Fruit fly (Drosophila melanogaster) whole organism, embryonic: ENCODE results near the gene Lcp65Ag1.
A peak's percentile ranks its signal among the peaks of the same experiment; 100 is the strongest.

Experiments used
- ATbp ChIP-seq: fragments of 200-800 bp; sonication (Bioruptor generic); optimal IDR thresholded peaks from 2 replicates; lab custom pipeline; 2017; ENCODE audit warnings: missing biosample characterization, mild to moderate bottlenecking, missing genetic modification characterization, missing genetic modification reagents
- Abd-B ChIP-seq: fragments of 200-800 bp; sonication (Bioruptor generic); optimal IDR thresholded peaks from 2 replicates; lab custom pipeline; 2018; ENCODE audit warnings: missing biosample characterization, mild to moderate bottlenecking, missing genetic modification characterization, moderate library complexity
- Bgb ChIP-seq: fragments of 200-800 bp; sonication (Bioruptor generic); IDR thresholded peaks from 2 replicates; pipeline ENCODE4 v1.3.6; 2022; ENCODE audit warnings: missing biosample characterization, missing genetic modification characterization; ENCODE audit not compliant: partially characterized antibody
- CG10267 ChIP-seq: fragments of 200-800 bp; sonication (Bioruptor generic); optimal IDR thresholded peaks from 2 replicates; lab custom pipeline; 2018; ENCODE audit warnings: missing biosample characterization, mild to moderate bottlenecking, missing genetic modification characterization, moderate library complexity
- CG10462 ChIP-seq: fragments of 200-800 bp; sonication (Bioruptor generic); optimal IDR thresholded peaks from 2 replicates; lab custom pipeline; 2016; ENCODE audit warnings: missing biosample characterization, missing genetic modification characterization
- CG10543 ChIP-seq: fragments of 200-800 bp; sonication (Bioruptor generic); optimal IDR thresholded peaks from 3 replicates; lab custom pipeline; 2017; ENCODE audit warnings: missing biosample characterization, mild to moderate bottlenecking, missing genetic modification characterization, moderate library complexity
- CG11695 ChIP-seq: fragments of 200-800 bp; sonication (Bioruptor generic); IDR thresholded peaks from 3 replicates; pipeline ENCODE4 v1.3.6; 2022; ENCODE audit warnings: missing biosample characterization, missing genetic modification characterization
- CG11723 ChIP-seq: fragments of 200-800 bp; sonication (Bioruptor generic); optimal IDR thresholded peaks from 2 replicates; lab custom pipeline; 2017; ENCODE audit warnings: missing biosample characterization, mild to moderate bottlenecking, missing genetic modification characterization
- CG12659 ChIP-seq: fragments of 200-800 bp; sonication (Bioruptor generic); optimal IDR thresholded peaks from 3 replicates; lab custom pipeline; 2017; ENCODE audit warnings: mild to moderate bottlenecking, missing biosample characterization, missing genetic modification reagents, missing genetic modification characterization
- CG14710 ChIP-seq: fragments of 200-800 bp; sonication (Bioruptor generic); optimal IDR thresholded peaks from 3 replicates; lab custom pipeline; 2019; ENCODE audit warnings: missing biosample characterization, mild to moderate bottlenecking, missing genetic modification characterization, moderate library complexity
- CG14860 ChIP-seq: fragments of 200-800 bp; sonication (Bioruptor generic); IDR thresholded peaks from 3 replicates; pipeline ENCODE4 v1.3.6; 2022; ENCODE audit warnings: missing biosample characterization, missing genetic modification characterization; ENCODE audit not compliant: partially characterized antibody
- CG16779 ChIP-seq: fragments of 200-800 bp; sonication (Bioruptor generic); IDR thresholded peaks from 2 replicates; pipeline ENCODE4 v1.3.6; 2022; ENCODE audit warnings: missing biosample characterization, missing genetic modification characterization
- CG17361 ChIP-seq: fragments of 200-800 bp; sonication (Bioruptor generic); IDR thresholded peaks from 3 replicates; pipeline ENCODE4 v1.3.6; 2022; ENCODE audit warnings: missing biosample characterization, missing genetic modification characterization
- CG18476 ChIP-seq: fragments of 200-800 bp; sonication (Bioruptor generic); optimal IDR thresholded peaks from 2 replicates; lab custom pipeline; 2016; ENCODE audit warnings: missing biosample characterization, mild to moderate bottlenecking, missing genetic modification characterization
- CG32532 ChIP-seq: fragments of 200-800 bp; sonication (Bioruptor generic); IDR thresholded peaks from 2 replicates; pipeline ENCODE4 v1.3.6; 2022; ENCODE audit warnings: missing biosample characterization, missing genetic modification characterization
- CG32772 ChIP-seq: fragments of 200-800 bp; sonication (Bioruptor generic); IDR thresholded peaks from 2 replicates; pipeline ENCODE4 v1.3.6; 2022; ENCODE audit warnings: missing biosample characterization, missing genetic modification characterization
- CG33557 ChIP-seq: fragments of 200-800 bp; sonication (Bioruptor generic); optimal IDR thresholded peaks from 2 replicates; lab custom pipeline; 2019; ENCODE audit warnings: missing biosample characterization, mild to moderate bottlenecking, missing genetic modification characterization, moderate library complexity
- CG3995 ChIP-seq: fragments of 200-800 bp; sonication (Bioruptor generic); optimal IDR thresholded peaks from 3 replicates; lab custom pipeline; 2016; ENCODE audit warnings: missing biosample characterization, missing genetic modification characterization
- CG4617 ChIP-seq: fragments of 200-800 bp; sonication (Bioruptor generic); optimal IDR thresholded peaks from 3 replicates; lab custom pipeline; 2016; ENCODE audit warnings: missing biosample characterization, missing genetic modification characterization, borderline replicate concordance
- CG6689 ChIP-seq: fragments of 200-800 bp; sonication (Bioruptor generic); IDR thresholded peaks from 2 replicates; pipeline ENCODE4 v1.3.6; 2022; ENCODE audit warnings: missing biosample characterization, missing genetic modification characterization
- CG6791 ChIP-seq: fragments of 200-800 bp; sonication (Bioruptor generic); IDR thresholded peaks from 3 replicates; pipeline ENCODE4 v1.3.6; 2022; ENCODE audit warnings: missing biosample characterization, missing genetic modification characterization; ENCODE audit not compliant: partially characterized antibody
- CG7556 ChIP-seq: fragments of 200-800 bp; sonication (Bioruptor generic); optimal IDR thresholded peaks from 2 replicates; lab custom pipeline; 2017; ENCODE audit warnings: missing biosample characterization, mild to moderate bottlenecking, missing genetic modification characterization
- CG7928 ChIP-seq: fragments of 200-800 bp; sonication (Bioruptor generic); optimal IDR thresholded peaks from 2 replicates; lab custom pipeline; 2017; ENCODE audit warnings: missing biosample characterization, mild to moderate bottlenecking, missing genetic modification characterization
- CG9876 ChIP-seq: fragments of 200-800 bp; sonication (Bioruptor generic); optimal IDR thresholded peaks from 2 replicates; lab custom pipeline; 2016; ENCODE audit warnings: missing biosample characterization, missing genetic modification characterization
- Chrac-16 ChIP-seq: fragments of 200-800 bp; sonication (Bioruptor generic); optimal IDR thresholded peaks from 3 replicates; lab custom pipeline; 2016; ENCODE audit warnings: missing biosample characterization, missing genetic modification characterization
- Deaf1 ChIP-seq: fragments of 200-800 bp; optimal IDR thresholded peaks from 3 replicates; lab custom pipeline; 2019; ENCODE audit warnings: missing biosample characterization, mild to moderate bottlenecking, missing genetic modification characterization, moderate library complexity
- Doc3 ChIP-seq: fragments of 200-800 bp; sonication (Bioruptor generic); IDR thresholded peaks from 3 replicates; pipeline ENCODE4 v1.3.6; 2022; ENCODE audit warnings: missing biosample characterization, missing genetic modification characterization; ENCODE audit not compliant: partially characterized antibody
- E2f1 ChIP-seq: fragments of 200-800 bp; sonication (Bioruptor generic); IDR thresholded peaks from 2 replicates; pipeline ENCODE4 v1.3.6; 2022; ENCODE audit warnings: missing biosample characterization, missing genetic modification characterization
- Eip74EF ChIP-seq, 2 experiments: fragments of 200-800 bp in 1 of 2; fragments of >200 bp in 1 of 2; sonication (Bioruptor generic) in 1 of 2; optimal IDR thresholded peaks; 2 replicates each; lab custom pipeline; 2017 to 2019; ENCODE audit warnings: missing biosample characterization in 2 of 2, missing genetic modification characterization in 2 of 2, mild to moderate bottlenecking in 1 of 2, moderate library complexity in 1 of 2
- HLHmδ ChIP-seq: fragments of 200-800 bp; sonication (Bioruptor generic); optimal IDR thresholded peaks from 2 replicates; lab custom pipeline; 2018; ENCODE audit warnings: missing biosample characterization, mild to moderate bottlenecking, missing genetic modification characterization, moderate library complexity
- Lhr ChIP-seq: fragments of 200-800 bp; sonication (Bioruptor generic); optimal IDR thresholded peaks from 3 replicates; lab custom pipeline; 2017; ENCODE audit warnings: mild to moderate bottlenecking, missing biosample characterization, missing genetic modification reagents, missing genetic modification characterization
- NFAT ChIP-seq: fragments of 200-800 bp; sonication (Bioruptor generic); IDR thresholded peaks from 2 replicates; pipeline ENCODE4 v1.3.6; 2022; ENCODE audit warnings: missing biosample characterization, missing genetic modification characterization
- NfI ChIP-seq: fragments of 200-800 bp; sonication (Bioruptor generic); optimal IDR thresholded peaks from 3 replicates; lab custom pipeline; 2018; ENCODE audit warnings: missing biosample characterization, mild to moderate bottlenecking, missing genetic modification characterization, moderate library complexity
- Ptx1 ChIP-seq: fragments of 200-800 bp; sonication (Bioruptor generic); IDR thresholded peaks from 2 replicates; pipeline ENCODE4 v1.3.6; 2022; ENCODE audit warnings: missing biosample characterization, missing genetic modification characterization
- Rfx ChIP-seq: fragments of 200-800 bp; sonication (Bioruptor generic); IDR thresholded peaks from 2 replicates; pipeline ENCODE4 v1.3.6; 2022; ENCODE audit warnings: missing biosample characterization, missing genetic modification characterization
- Vsx1 ChIP-seq: fragments of 200-800 bp; sonication (Bioruptor generic); optimal IDR thresholded peaks from 2 replicates; lab custom pipeline; 2017; ENCODE audit warnings: missing biosample characterization, mild to moderate bottlenecking, missing genetic modification characterization, missing genetic modification reagents
- aop ChIP-seq: fragments of 200-800 bp; sonication (Bioruptor generic); IDR thresholded peaks from 2 replicates; pipeline ENCODE4 v1.3.6; 2022; ENCODE audit warnings: missing biosample characterization, missing genetic modification characterization
- cas ChIP-seq: fragments of 200-800 bp; sonication (Bioruptor generic); IDR thresholded peaks from 2 replicates; pipeline ENCODE4 v1.3.6; 2022; ENCODE audit warnings: missing biosample characterization, missing genetic modification characterization
- eve ChIP-seq, 2 experiments: fragments of >200 bp; optimal IDR thresholded peaks; 2 replicates each; lab custom pipeline; 2017; ENCODE audit warnings: missing biosample characterization in 2 of 2, missing genetic modification characterization in 2 of 2
- gcm2 ChIP-seq: fragments of 200-800 bp; sonication (Bioruptor generic); optimal IDR thresholded peaks from 2 replicates; lab custom pipeline; 2016; ENCODE audit warnings: missing biosample characterization, missing genetic modification characterization
- h ChIP-seq: fragments of >200 bp; optimal IDR thresholded peaks from 2 replicates; lab custom pipeline; 2017
- hbn ChIP-seq: fragments of 200-800 bp; sonication (Bioruptor generic); IDR thresholded peaks from 2 replicates; pipeline ENCODE4 v1.3.6; 2022; ENCODE audit warnings: missing biosample characterization, missing genetic modification characterization; ENCODE audit not compliant: partially characterized antibody
- ken ChIP-seq: fragments of 200-800 bp; sonication (Bioruptor generic); IDR thresholded peaks from 3 replicates; pipeline ENCODE4 v1.3.6; 2022; ENCODE audit warnings: missing biosample characterization, missing genetic modification characterization
- pzg ChIP-seq: fragments of 200-800 bp; sonication (Bioruptor generic); optimal IDR thresholded peaks from 3 replicates; lab custom pipeline; 2018; ENCODE audit warnings: missing biosample characterization, mild to moderate bottlenecking, missing genetic modification characterization, moderate library complexity
- row ChIP-seq: fragments of 200-800 bp; sonication (Bioruptor generic); IDR thresholded peaks from 3 replicates; pipeline ENCODE4 v1.3.6; 2022; ENCODE audit warnings: missing biosample characterization, missing genetic modification characterization
- seq ChIP-seq: fragments of 200-800 bp; sonication (Bioruptor generic); IDR thresholded peaks from 2 replicates; pipeline ENCODE4 v1.3.6; 2022; ENCODE audit warnings: missing biosample characterization, missing genetic modification characterization
- so ChIP-seq: fragments of 200-800 bp; sonication (Bioruptor generic); IDR thresholded peaks from 3 replicates; pipeline ENCODE4 v1.3.6; 2022; ENCODE audit warnings: missing biosample characterization, missing genetic modification characterization
- sr ChIP-seq: fragments of 200-800 bp; sonication (Bioruptor generic); IDR thresholded peaks from 3 replicates; pipeline ENCODE4 v1.3.6; 2022; ENCODE audit warnings: missing biosample characterization, missing genetic modification characterization
- trem ChIP-seq: fragments of 200-800 bp; optimal IDR thresholded peaks from 3 replicates; lab custom pipeline; 2019; ENCODE audit warnings: missing biosample characterization, mild to moderate bottlenecking, missing genetic modification characterization, moderate library complexity
- vvl ChIP-seq: fragments of 200-800 bp; sonication (Bioruptor generic); IDR thresholded peaks from 2 replicates; pipeline ENCODE4 v1.3.6; 2022; ENCODE audit warnings: missing biosample characterization, missing genetic modification characterization

Gene Lcp65Ag1

dm6 chr3L:6094697-6095096 lies 40.4 kb downstream of the Lcp65Ag1 start, which contains the start of the genes CG10467 and loj (continued):
- no peak for TF ChIP-seq HLHmδ
- peak; percentile 97 for TF ChIP-seq vvl (GFP tag; lab: Robert Waterston, UW)
- TF ChIP-seq CG6689 = peak; percentile 96
- TF ChIP-seq pzg = peak; percentile 63
- peak; percentile 97 for TF ChIP-seq CG14710
- TF ChIP-seq Eip74EF (GFP tag; optimal IDR thresholded peaks at IDR 0.05; lab: Kevin White, UChicago) = peak in 1 of 2 experiments; percentile 78
- peak; percentile 96 for TF ChIP-seq CG12659
- peak; percentile 75 for TF ChIP-seq CG7928 (GFP tag; lab: Kevin White, UChicago)
- TF ChIP-seq CG11723 (GFP tag; lab: Kevin White, UChicago) = peak; percentile 87
- TF ChIP-seq so (GFP tag; lab: Robert Waterston, UW) = peak; percentile 88
- TF ChIP-seq CG6791 (GFP tag; lab: Robert Waterston, UW) = peak; percentile 55; the same call in 1 of the 3 replicates
- TF ChIP-seq aop (GFP tag; lab: Robert Waterston, UW) = peak; percentile 77; the same call in 1 of the 2 replicates
- peak; percentile 97 for TF ChIP-seq NFAT (GFP tag; lab: Robert Waterston, UW)
- peak; percentile 63 for TF ChIP-seq hbn (GFP tag; lab: Robert Waterston, UW)
- peak; percentile 61; the same call in 2 of the 3 replicates for TF ChIP-seq CG14860 (GFP tag; lab: Robert Waterston, UW)
- peak; percentile 97 for TF ChIP-seq CG4617 (GFP tag; lab: Kevin White, UChicago)
- peak; percentile 98 for TF ChIP-seq CG32772 (GFP tag; lab: Robert Waterston, UW)
- TF ChIP-seq CG10543 (GFP tag; lab: Kevin White, UChicago) = peak; percentile 91
- TF ChIP-seq ken (GFP tag; lab: Robert Waterston, UW) = peak; percentile 97
- peak; percentile 85 for TF ChIP-seq ATbp (GFP tag; lab: Kevin White, UChicago)
- peak; percentile 79 for TF ChIP-seq CG9876 (GFP tag; lab: Kevin White, UChicago)
- peak; percentile 97 for TF ChIP-seq E2f1 (GFP tag; lab: Robert Waterston, UW)
- peak; percentile 90 for TF ChIP-seq Lhr (GFP tag; lab: Kevin White, UChicago)
- peak; percentile 89 for TF ChIP-seq CG11695
- TF ChIP-seq Abd-B (GFP tag; lab: Kevin White, UChicago) = peak; percentile 99
- peak; percentile 94 for TF ChIP-seq cas (GFP tag; lab: Robert Waterston, UW)
- TF ChIP-seq Bgb (GFP tag; lab: Robert Waterston, UW) = peak; percentile 59
- TF ChIP-seq Rfx (GFP tag; lab: Robert Waterston, UW) = peak; percentile 99
- TF ChIP-seq Doc3 (GFP tag; lab: Robert Waterston, UW) = peak; percentile 50; the same call in 2 of the 3 replicates
- TF ChIP-seq trem (tag; lab: Kevin White, UChicago) = peak; percentile 95
- TF ChIP-seq CG10267 = peak; percentile 90
- peak; percentile 73 for TF ChIP-seq Deaf1 (tag; lab: Kevin White, UChicago)
- peak; percentile 98 for TF ChIP-seq CG32532 (GFP tag; lab: Robert Waterston, UW)
- TF ChIP-seq NfI = peak; percentile 94
- TF ChIP-seq eve (GFP tag; optimal IDR thresholded peaks at IDR 0.05; lab: Kevin White, UChicago) = no peak
- TF ChIP-seq CG16779 (GFP tag; lab: Robert Waterston, UW) = peak; percentile 88
- peak; percentile 73 for TF ChIP-seq Vsx1 (GFP tag; lab: Kevin White, UChicago)
- TF ChIP-seq CG17361 = peak; percentile 93
- peak; percentile 83 for TF ChIP-seq CG18476 (GFP tag; lab: Kevin White, UChicago)
- peak; percentile 92 for TF ChIP-seq CG33557 (GFP tag; lab: Kevin White, UChicago)
- peak; percentile 86 for TF ChIP-seq seq (GFP tag; lab: Robert Waterston, UW)
- TF ChIP-seq Chrac-16 (GFP tag; lab: Kevin White, UChicago) = peak; percentile 97
- peak; percentile 90 for TF ChIP-seq CG10462 (GFP tag; lab: Kevin White, UChicago)
- peak; percentile 99 for TF ChIP-seq Ptx1 (GFP tag; lab: Robert Waterston, UW)
- TF ChIP-seq h (lab: Kevin White, UChicago) = no peak
- peak; percentile 63 for TF ChIP-seq CG3995 (GFP tag; lab: Kevin White, UChicago)
- peak; percentile 63; the same call in 1 of the 3 replicates for TF ChIP-seq sr (GFP tag; lab: Robert Waterston, UW)
- peak; percentile 98 for TF ChIP-seq row (GFP tag; lab: Robert Waterston, UW)
- TF ChIP-seq CG7556 (GFP tag; lab: Kevin White, UChicago) = peak; percentile 90
- TF ChIP-seq gcm2 (GFP tag; lab: Kevin White, UChicago) = peak; percentile 37
